Fruit fly (Drosophila melanogaster): ENCODE measurements around the gene atk.

dm6 chr3L:20487649-20488048 lies 23.0 kb upstream of the atk start:
- no peak for TF ChIP-seq CG8478 (optimal IDR thresholded peaks at IDR 0.05)
- TF ChIP-seq CTCF (optimal IDR thresholded peaks at IDR 0.05), result no peak

Measured in S2 (cell line).